Fruit fly (Drosophila melanogaster) whole organism, embryonic: ENCODE data around the gene CG15539.

ENCODE experiments used
- Ada2b ChIP-seq: fragments of 200-800 bp; sonication (Bioruptor generic); IDR thresholded peaks from 2 replicates; pipeline ENCODE4 v1.3.6; 2022; ENCODE audit warnings: missing biosample characterization, missing genetic modification characterization
- Asciz ChIP-seq: fragments of 200-800 bp; sonication (Bioruptor generic); optimal IDR thresholded peaks from 2 replicates; lab custom pipeline; 2017; ENCODE audit warnings: missing biosample characterization, mild to moderate bottlenecking, missing genetic modification characterization, missing genetic modification reagents
- B-H2 ChIP-seq: fragments of 200-800 bp; sonication (Bioruptor generic); optimal IDR thresholded peaks from 2 replicates; lab custom pipeline; 2018; ENCODE audit warnings: missing biosample characterization, mild to moderate bottlenecking, missing genetic modification characterization
- CG11456 ChIP-seq: fragments of 200-800 bp; sonication (Bioruptor generic); IDR thresholded peaks from 3 replicates; pipeline ENCODE4 v1.3.6; 2022; ENCODE audit warnings: missing biosample characterization, missing genetic modification characterization
- CG12299 ChIP-seq: fragments of 200-800 bp; sonication (Bioruptor generic); optimal IDR thresholded peaks from 2 replicates; lab custom pipeline; 2018; ENCODE audit warnings: missing biosample characterization, mild to moderate bottlenecking, missing genetic modification characterization
- CG1233 ChIP-seq: fragments of 200-800 bp; sonication (Bioruptor generic); optimal IDR thresholded peaks from 4 replicates; lab custom pipeline; 2018; ENCODE audit warnings: missing biosample characterization, mild to moderate bottlenecking, missing genetic modification characterization
- CG12942 ChIP-seq: fragments of 200-800 bp; sonication (Bioruptor generic); optimal IDR thresholded peaks from 3 replicates; lab custom pipeline; 2016; ENCODE audit warnings: missing biosample characterization, missing genetic modification characterization
- CG13775 ChIP-seq: fragments of 200-800 bp; sonication (Bioruptor generic); optimal IDR thresholded peaks from 3 replicates; lab custom pipeline; 2017; ENCODE audit warnings: missing biosample characterization, mild to moderate bottlenecking, missing genetic modification characterization
- CG14014 ChIP-seq: fragments of 200-800 bp; sonication (Bioruptor generic); IDR thresholded peaks from 2 replicates; pipeline ENCODE4 v1.3.6; 2022; ENCODE audit warnings: missing biosample characterization, missing genetic modification characterization
- CG15479 ChIP-seq: fragments of 200-800 bp; sonication (Bioruptor generic); optimal IDR thresholded peaks from 3 replicates; lab custom pipeline; 2019; ENCODE audit warnings: missing biosample characterization, mild to moderate bottlenecking, missing genetic modification characterization, moderate library complexity
- CG17829 ChIP-seq: fragments of 200-800 bp; optimal IDR thresholded peaks from 2 replicates; lab custom pipeline; 2019; ENCODE audit warnings: missing biosample characterization, mild to moderate bottlenecking, missing genetic modification characterization, moderate library complexity
- CG17912 ChIP-seq: fragments of 200-800 bp; sonication (Bioruptor generic); optimal IDR thresholded peaks from 2 replicates; lab custom pipeline; 2018; ENCODE audit warnings: missing biosample characterization, mild to moderate bottlenecking, missing genetic modification characterization
- CG18476 ChIP-seq: fragments of 200-800 bp; sonication (Bioruptor generic); optimal IDR thresholded peaks from 2 replicates; lab custom pipeline; 2016; ENCODE audit warnings: missing biosample characterization, mild to moderate bottlenecking, missing genetic modification characterization
- CG18599 ChIP-seq: fragments of 200-800 bp; sonication (Bioruptor generic); optimal IDR thresholded peaks from 3 replicates; lab custom pipeline; 2017; ENCODE audit warnings: missing biosample characterization, missing genetic modification characterization, mild to moderate bottlenecking, moderate library complexity, missing genetic modification reagents
- CG18764 ChIP-seq: fragments of 200-800 bp; sonication (Bioruptor generic); optimal IDR thresholded peaks from 3 replicates; lab custom pipeline; 2016; ENCODE audit warnings: missing biosample characterization, missing genetic modification characterization
- CG2678 ChIP-seq: fragments of 200-800 bp; sonication (Bioruptor generic); optimal IDR thresholded peaks from 3 replicates; lab custom pipeline; 2019; ENCODE audit warnings: missing biosample characterization, mild to moderate bottlenecking, missing genetic modification characterization, moderate library complexity
- CG31388 ChIP-seq: fragments of 200-800 bp; sonication (Bioruptor generic); optimal IDR thresholded peaks from 2 replicates; lab custom pipeline; 2016; ENCODE audit warnings: missing biosample characterization, missing genetic modification characterization
- CG4707 ChIP-seq: fragments of 200-800 bp; sonication (Bioruptor generic); optimal IDR thresholded peaks from 2 replicates; lab custom pipeline; 2018; ENCODE audit warnings: missing biosample characterization, mild to moderate bottlenecking, missing genetic modification characterization, moderate library complexity
- CG4820 ChIP-seq: fragments of 200-800 bp; sonication (Bioruptor generic); optimal IDR thresholded peaks from 3 replicates; lab custom pipeline; 2016; ENCODE audit warnings: missing biosample characterization, missing genetic modification characterization
- CG6813 ChIP-seq: fragments of 200-800 bp; sonication (Bioruptor generic); optimal IDR thresholded peaks from 2 replicates; lab custom pipeline; 2017; ENCODE audit warnings: missing biosample characterization, missing genetic modification characterization, mild to moderate bottlenecking, moderate library complexity, missing genetic modification reagents
- Dbx ChIP-seq: fragments of 200-800 bp; sonication (Bioruptor generic); IDR thresholded peaks from 3 replicates; pipeline ENCODE4 v1.3.6; 2022; ENCODE audit warnings: missing biosample characterization, missing genetic modification characterization
- Dref ChIP-seq: fragments of 200-800 bp; sonication (Bioruptor generic); IDR thresholded peaks from 2 replicates; pipeline ENCODE4 v1.3.6; 2022; ENCODE audit warnings: missing biosample characterization, missing genetic modification characterization
- Fer1 ChIP-seq: fragments of 200-800 bp; sonication (Bioruptor generic); optimal IDR thresholded peaks from 2 replicates; lab custom pipeline; 2017; ENCODE audit warnings: missing biosample characterization, mild to moderate bottlenecking, missing genetic modification characterization
- HHEX ChIP-seq: fragments of 200-800 bp; sonication (Bioruptor generic); optimal IDR thresholded peaks from 3 replicates; lab custom pipeline; 2017; ENCODE audit warnings: missing biosample characterization, mild to moderate bottlenecking, missing genetic modification characterization, missing genetic modification reagents
- HLH54F ChIP-seq: fragments of 200-800 bp; sonication (Bioruptor generic); optimal IDR thresholded peaks from 3 replicates; lab custom pipeline; 2016; ENCODE audit warnings: missing biosample characterization, missing genetic modification characterization
- Hand ChIP-seq: fragments of 200-800 bp; sonication (Bioruptor generic); optimal IDR thresholded peaks from 2 replicates; lab custom pipeline; 2017; ENCODE audit warnings: mild to moderate bottlenecking, missing biosample characterization, missing genetic modification reagents, missing genetic modification characterization
- Lim3 ChIP-seq: fragments of 200-800 bp; sonication (Bioruptor generic); IDR thresholded peaks from 2 replicates; pipeline ENCODE4 v1.3.6; 2022; ENCODE audit warnings: missing biosample characterization, missing genetic modification characterization
- Max ChIP-seq: fragments of 200-800 bp; sonication (Bioruptor generic); optimal IDR thresholded peaks from 2 replicates; lab custom pipeline; 2016; ENCODE audit warnings: missing biosample characterization, mild to moderate bottlenecking, missing genetic modification characterization
- Med ChIP-seq: fragments of 200-800 bp; sonication (Bioruptor generic); peaks from one replicate; lab custom pipeline; 2016; ENCODE audit warnings: missing biosample characterization, missing genetic modification characterization, mild to moderate bottlenecking, inconsistent platforms, moderate library complexity
- NC2α ChIP-seq: fragments of 200-800 bp; sonication (Bioruptor generic); optimal IDR thresholded peaks from 2 replicates; lab custom pipeline; 2016; ENCODE audit warnings: missing biosample characterization, missing genetic modification characterization
- Ravus ChIP-seq: fragments of 200-800 bp; sonication (Bioruptor generic); IDR thresholded peaks from 2 replicates; pipeline ENCODE4 v1.3.6; 2022; ENCODE audit warnings: missing biosample characterization, missing genetic modification characterization
- Sry-β ChIP-seq: fragments of 200-800 bp; sonication (Bioruptor generic); optimal IDR thresholded peaks from 2 replicates; lab custom pipeline; 2018; ENCODE audit warnings: missing biosample characterization, mild to moderate bottlenecking, missing genetic modification characterization, moderate library complexity
- Sry-δ ChIP-seq: fragments of 200-800 bp; sonication (Bioruptor generic); optimal IDR thresholded peaks from 2 replicates; lab custom pipeline; 2016; ENCODE audit warnings: missing biosample characterization, missing genetic modification characterization
- Stat92E ChIP-seq, 3 experiments: fragments of >200 bp in 2 of 3; fragments of 200-800 bp in 1 of 3; sonication (Bioruptor generic) in 1 of 3; optimal IDR thresholded peaks; 2 replicates each; lab custom pipeline; 2017 to 2019; ENCODE audit warnings: missing biosample characterization in 3 of 3, missing genetic modification characterization in 3 of 3, mild to moderate bottlenecking in 1 of 3, moderate library complexity in 1 of 3
- abd-A ChIP-seq: fragments of 200-800 bp; sonication (Bioruptor generic); optimal IDR thresholded peaks from 3 replicates; lab custom pipeline; 2019; ENCODE audit warnings: missing biosample characterization, mild to moderate bottlenecking, missing genetic modification characterization, moderate library complexity
- al ChIP-seq: fragments of 200-800 bp; sonication (Bioruptor generic); IDR thresholded peaks from 2 replicates; pipeline ENCODE4 v1.3.6; 2022; ENCODE audit warnings: missing biosample characterization, missing genetic modification characterization
- amos ChIP-seq: fragments of 200-800 bp; sonication (Bioruptor generic); IDR thresholded peaks from 2 replicates; pipeline ENCODE4 v1.3.6; 2022; ENCODE audit warnings: missing biosample characterization, missing genetic modification characterization; ENCODE audit not compliant: partially characterized antibody
- aop ChIP-seq: fragments of 200-800 bp; sonication (Bioruptor generic); IDR thresholded peaks from 2 replicates; pipeline ENCODE4 v1.3.6; 2022; ENCODE audit warnings: missing biosample characterization, missing genetic modification characterization
- br ChIP-seq: fragments of >200 bp; optimal IDR thresholded peaks from 2 replicates; lab custom pipeline; 2017
- btn ChIP-seq: fragments of 200-800 bp; sonication (Bioruptor generic); optimal IDR thresholded peaks from 2 replicates; lab custom pipeline; 2016; ENCODE audit warnings: missing biosample characterization, missing genetic modification characterization
- chinmo ChIP-seq: fragments of 200-800 bp; sonication (Bioruptor generic); IDR thresholded peaks from 4 replicates; pipeline ENCODE4 v1.3.6; 2022; ENCODE audit warnings: missing biosample characterization, missing genetic modification characterization; ENCODE audit not compliant: partially characterized antibody
- dimm ChIP-seq: fragments of 200-800 bp; sonication (Bioruptor generic); IDR thresholded peaks from 2 replicates; pipeline ENCODE4 v1.3.6; 2022; ENCODE audit warnings: missing biosample characterization, missing genetic modification characterization
- en ChIP-seq: fragments of 200-800 bp; sonication (Bioruptor generic); optimal IDR thresholded peaks from 2 replicates; lab custom pipeline; 2016; ENCODE audit warnings: missing biosample characterization, missing genetic modification characterization
- ftz-f1 ChIP-seq: fragments of 200-800 bp; sonication (Bioruptor generic); optimal IDR thresholded peaks from 2 replicates; lab custom pipeline; 2016; ENCODE audit warnings: missing biosample characterization, missing genetic modification characterization
- hkb ChIP-seq, 2 experiments: fragments of 200-800 bp in 1 of 2; fragments of >200 bp in 1 of 2; sonication (Bioruptor generic) in 1 of 2; IDR thresholded peaks in 1 of 2; optimal IDR thresholded peaks in 1 of 2; 2 replicates each; pipeline versions ENCODE4 v1.3.6 to Lab custom; 2017 to 2022; ENCODE audit warnings: missing biosample characterization in 1 of 2, missing genetic modification characterization in 1 of 2
- lilli ChIP-seq: fragments of 200-800 bp; sonication (Bioruptor generic); optimal IDR thresholded peaks from 3 replicates; lab custom pipeline; 2016; ENCODE audit warnings: missing biosample characterization, missing genetic modification characterization
- prd ChIP-seq, 3 experiments: fragments of >200 bp in 2 of 3; fragments of 200-800 bp in 1 of 3; sonication (Bioruptor generic) in 1 of 3; optimal IDR thresholded peaks in 2 of 3; IDR thresholded peaks in 1 of 3; 2 replicates in 2 of 3; 3 replicates in 1 of 3; pipeline versions ENCODE4 v1.3.6 to Lab custom; 2017 to 2022; ENCODE audit warnings: missing biosample characterization in 1 of 3, missing genetic modification characterization in 1 of 3
- schlank ChIP-seq: fragments of 200-800 bp; sonication (Bioruptor generic); optimal IDR thresholded peaks from 2 replicates; lab custom pipeline; 2018; ENCODE audit warnings: missing biosample characterization, mild to moderate bottlenecking, missing genetic modification characterization
- sd ChIP-seq: fragments of 200-800 bp; sonication (Bioruptor generic); optimal IDR thresholded peaks from 3 replicates; lab custom pipeline; 2018; ENCODE audit warnings: missing biosample characterization, mild to moderate bottlenecking, missing genetic modification characterization, moderate library complexity
- sisA ChIP-seq: fragments of 200-800 bp; sonication (Bioruptor generic); IDR thresholded peaks from 2 replicates; pipeline ENCODE4 v1.3.6; 2022; ENCODE audit warnings: missing biosample characterization, missing genetic modification characterization
- tx ChIP-seq: fragments of 200-800 bp; sonication (Bioruptor generic); optimal IDR thresholded peaks from 2 replicates; lab custom pipeline; 2016; ENCODE audit warnings: missing biosample characterization, missing genetic modification characterization

Gene CG15539

DNA sequence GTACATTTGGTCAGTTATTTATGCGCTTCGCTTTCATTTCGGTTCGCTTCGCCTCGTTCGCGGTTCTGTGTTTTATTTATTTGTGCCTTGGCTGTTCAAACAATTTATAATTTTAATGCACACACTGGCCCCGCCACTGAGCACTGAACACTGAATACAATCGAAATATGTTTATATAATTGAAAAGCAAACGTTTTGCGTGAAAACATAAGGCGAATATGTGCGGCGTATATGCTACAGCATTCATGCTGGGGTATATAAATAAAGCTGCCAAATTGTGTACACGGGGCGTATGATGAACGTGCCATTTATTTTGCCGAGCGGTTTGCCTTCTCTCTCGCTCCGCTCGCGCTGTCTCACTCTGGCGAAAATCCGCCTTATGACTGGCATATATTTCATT, 31.1 kb downstream of the CG15539 start (continued):
- TF ChIP-seq HLH54F (GFP tag; lab: Kevin White, UChicago) = no peak
- TF ChIP-seq CG17829 (tag; lab: Kevin White, UChicago) = no peak
- TF ChIP-seq CG18764 = no peak
- TF ChIP-seq Sry-β (GFP tag; lab: Kevin White, UChicago) = no peak
- 0 out of 4 replicates have a peak, but pooled peaks have one; percentile 57 for TF ChIP-seq chinmo (GFP tag; lab: Robert Waterston, UW)
- TF ChIP-seq sd (tag; lab: Kevin White, UChicago) = peak; percentile 36
- no peak for TF ChIP-seq hkb (optimal IDR thresholded peaks at IDR 0.05; lab: Kevin White, UChicago)
- no peak for TF ChIP-seq hkb (GFP tag; IDR thresholded peaks at IDR 0.05; lab: Robert Waterston, UW)
- no peak for TF ChIP-seq Ada2b (GFP tag; lab: Robert Waterston, UW)
- TF ChIP-seq al (GFP tag; lab: Robert Waterston, UW) = no peak
- TF ChIP-seq CG4820 (GFP tag; lab: Kevin White, UChicago) = no peak
- TF ChIP-seq CG14014 = no peak
- TF ChIP-seq Lim3 (GFP tag; lab: Robert Waterston, UW) = no peak
- peak; percentile 26 for TF ChIP-seq CG2678 (tag; lab: Kevin White, UChicago)
- TF ChIP-seq abd-A (tag; lab: Kevin White, UChicago) = peak; percentile 31
- no peak for TF ChIP-seq CG17912 (GFP tag; lab: Kevin White, UChicago)
- no peak for TF ChIP-seq br (lab: Kevin White, UChicago)
- no peak for TF ChIP-seq Max (GFP tag; lab: Kevin White, UChicago)
- no peak for TF ChIP-seq Ravus (GFP tag; lab: Robert Waterston, UW)
- TF ChIP-seq Sry-δ = no peak
- TF ChIP-seq ftz-f1 (GFP tag; lab: Kevin White, UChicago) = no peak
- TF ChIP-seq Hand (GFP tag; lab: Kevin White, UChicago) = no peak
- no peak for TF ChIP-seq CG11456
- TF ChIP-seq sisA = no peak
- TF ChIP-seq Asciz = no peak
- no peak for TF ChIP-seq dimm (GFP tag; lab: Robert Waterston, UW)
- peak; percentile 54 for TF ChIP-seq Fer1
- TF ChIP-seq tx (GFP tag; lab: Kevin White, UChicago) = no peak
- TF ChIP-seq schlank (tag; lab: Kevin White, UChicago) = peak; percentile 24
- TF ChIP-seq B-H2 (GFP tag; lab: Kevin White, UChicago) = no peak
- no peak for TF ChIP-seq btn (GFP tag; lab: Kevin White, UChicago)
- no peak for TF ChIP-seq Dref
- no peak for TF ChIP-seq amos (GFP tag; lab: Robert Waterston, UW)
- no peak for TF ChIP-seq CG4707 (GFP tag; lab: Kevin White, UChicago)
- TF ChIP-seq CG18599 (GFP tag; lab: Kevin White, UChicago) = peak; percentile 57
- TF ChIP-seq CG18476 (GFP tag; lab: Kevin White, UChicago) = no peak
- no peak for TF ChIP-seq en (GFP tag; lab: Kevin White, UChicago)
- TF ChIP-seq CG1233 (GFP tag; lab: Kevin White, UChicago) = no peak
- no peak for TF ChIP-seq CG31388 (GFP tag; lab: Kevin White, UChicago)
- TF ChIP-seq Dbx (GFP tag; lab: Robert Waterston, UW) = peak; percentile 20; the same call in 1 of the 3 replicates
- TF ChIP-seq CG12942 (GFP tag; lab: Kevin White, UChicago) = no peak
- TF ChIP-seq Stat92E (GFP tag; optimal IDR thresholded peaks at IDR 0.05; lab: Kevin White, UChicago) = no peak
- TF ChIP-seq CG12299 (tag; lab: Kevin White, UChicago) = no peak
- no peak for TF ChIP-seq CG13775 (GFP tag; lab: Kevin White, UChicago)
- no peak for TF ChIP-seq aop (GFP tag; lab: Robert Waterston, UW)
- TF ChIP-seq Med (GFP tag; lab: Kevin White, UChicago) = peak; percentile 68
- TF ChIP-seq CG6813 (GFP tag; lab: Kevin White, UChicago) = no peak
- no peak for TF ChIP-seq HHEX (GFP tag; lab: Kevin White, UChicago)
- no peak for TF ChIP-seq NC2α (GFP tag; lab: Kevin White, UChicago)
- TF ChIP-seq lilli (GFP tag; lab: Kevin White, UChicago) = no peak
- no peak for TF ChIP-seq CG15479 (GFP tag; lab: Kevin White, UChicago)
- TF ChIP-seq prd (optimal IDR thresholded peaks at IDR 0.05; lab: Kevin White, UChicago) = no peak
- no peak for TF ChIP-seq prd (GFP tag; IDR thresholded peaks at IDR 0.05; lab: Robert Waterston, UW)
